Worm (Caenorhabditis elegans) whole organism, mixed stage, embryonic: Measurements from ENCODE around the gene R02F2.5.

ENCODE experiments used
- M03D4.4 ChIP-seq: sonication (generic microtip); optimal IDR thresholded peaks from 2 replicates; lab custom pipeline; 2017; ENCODE audit warnings: mild to moderate bottlenecking, missing genetic modification characterization, missing compliant biosample characterization
- ceh-43 ChIP-seq: fragments of 200-800 bp; sonication (Bioruptor generic); optimal IDR thresholded peaks from 2 replicates; lab custom pipeline; 2018; ENCODE audit warnings: mild to moderate bottlenecking, missing genetic modification characterization, moderate library complexity, missing compliant biosample characterization
- ces-1 ChIP-seq: fragments of 150-350 bp; optimal IDR thresholded peaks from 2 replicates; lab custom pipeline; 2014; ENCODE audit warnings: missing biosample characterization, missing genetic modification reagents, missing genetic modification characterization
- elt-1 ChIP-seq: sonication (generic microtip); optimal IDR thresholded peaks from 2 replicates; lab custom pipeline; 2017; ENCODE audit warnings: missing genetic modification characterization, mild to moderate bottlenecking, missing compliant biosample characterization, antibody characterized with exemption, moderate library complexity, borderline replicate concordance; ENCODE audit not compliant: insufficient read depth
- mab-5 ChIP-seq: fragments of 150-350 bp; optimal IDR thresholded peaks from 2 replicates; lab custom pipeline; 2014; ENCODE audit warnings: missing biosample characterization, missing genetic modification characterization
- nhr-28 ChIP-seq: fragments of 150-350 bp; optimal IDR thresholded peaks from 2 replicates; lab custom pipeline; 2014; ENCODE audit warnings: missing biosample characterization, missing genetic modification characterization
- nhr-76 ChIP-seq: sonication (generic microtip); optimal IDR thresholded peaks from 2 replicates; lab custom pipeline; 2017; ENCODE audit warnings: missing biosample characterization, missing genetic modification characterization
- sem-2 ChIP-seq: fragments of 200-800 bp; sonication (Bioruptor generic); optimal IDR thresholded peaks from 2 replicates; lab custom pipeline; 2018; ENCODE audit warnings: mild to moderate bottlenecking, missing genetic modification characterization, missing compliant biosample characterization
- snpc-4 ChIP-seq: fragments of 150-350 bp; optimal IDR thresholded peaks from 2 replicates; lab custom pipeline; 2014; ENCODE audit warnings: missing biosample characterization, missing genetic modification characterization
- unc-39 ChIP-seq: fragments of 150-350 bp; optimal IDR thresholded peaks from 2 replicates; lab custom pipeline; 2014; ENCODE audit warnings: missing biosample characterization, missing genetic modification characterization
- ztf-11 ChIP-seq: fragments of 150-350 bp; optimal IDR thresholded peaks from 2 replicates; lab custom pipeline; 2014; ENCODE audit warnings: missing biosample characterization, missing genetic modification characterization

DNA sequence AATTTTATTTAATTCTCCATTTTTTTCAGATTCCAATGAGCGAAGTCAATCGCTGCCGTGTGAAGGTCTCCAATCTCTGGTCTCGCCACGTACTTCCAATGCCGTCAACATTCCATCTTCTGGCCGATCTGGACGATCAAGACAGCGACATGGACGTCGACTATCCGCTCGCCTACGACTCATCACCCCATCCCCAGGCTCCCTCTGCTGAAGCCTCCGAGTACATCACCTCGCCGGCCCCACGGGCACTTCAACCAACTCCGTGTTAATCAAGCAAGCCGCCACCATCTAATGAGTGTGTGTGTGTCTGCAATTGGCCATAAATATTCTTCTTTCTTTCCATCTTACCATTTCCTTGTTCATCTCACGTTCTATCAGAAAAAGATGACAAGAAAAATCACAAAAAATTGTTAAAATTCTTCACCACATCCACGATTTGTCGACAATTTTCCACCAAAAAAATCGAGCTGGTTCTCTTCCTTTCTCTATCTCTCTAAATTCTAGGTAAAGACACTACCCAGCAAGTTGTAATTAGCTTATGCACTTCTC, 26.4 kb downstream of the R02F2.5 start:
- no peak for TF ChIP-seq mab-5 (tag; lab: Kevin White, UChicago)
- no peak for TF ChIP-seq ceh-43 (GFP tag; lab: Kevin White, UChicago)
- no peak for TF ChIP-seq nhr-28
- no peak for TF ChIP-seq ces-1 (GFP tag; lab: Kevin White, UChicago)
- TF ChIP-seq snpc-4 (tag; lab: Kevin White, UChicago) = no peak
- no peak for TF ChIP-seq elt-1 (tag; lab: Kevin White, UChicago)
- TF ChIP-seq ztf-11 = no peak
- no peak for TF ChIP-seq M03D4.4 (tag; lab: Kevin White, UChicago)
- no peak for TF ChIP-seq unc-39 (tag; lab: Kevin White, UChicago)
- no peak for TF ChIP-seq nhr-76
- TF ChIP-seq sem-2 = no peak
